Worm (Caenorhabditis elegans): ENCODE results near the gene ran-5.
"Not testable (repeated sequence)": the region's sequence is repeated elsewhere in the genome, so short reads cannot be mapped to it uniquely, and the experiment has no call there.

DNA sequence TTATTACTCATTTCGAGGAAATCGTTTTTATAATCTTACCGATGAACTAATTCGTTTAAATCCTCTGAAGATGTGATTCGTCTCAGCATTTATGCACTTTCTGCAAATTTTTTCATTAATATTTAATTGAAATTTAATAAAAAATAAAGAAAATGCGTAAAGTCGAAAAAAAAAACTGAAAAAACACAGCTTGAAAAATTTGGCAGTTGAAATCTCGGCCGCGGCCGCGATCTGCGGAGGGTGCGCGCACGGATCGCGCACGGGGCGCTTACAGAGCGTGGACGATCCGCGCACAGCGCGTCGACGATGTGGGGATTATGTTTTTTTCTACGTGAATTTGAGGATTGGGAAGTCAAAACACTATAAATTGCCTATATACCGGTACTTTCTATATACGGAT, 39.0 kb upstream of the ran-5 start, which contains the start of gene ZK84.4:
- not testable (repeated sequence) for TF ChIP-seq ama-1 (optimal IDR thresholded peaks at IDR 0.05); pes-1 (GFP tag; IDR thresholded peaks at IDR 0.05); flt-1 (GFP tag; IDR thresholded peaks at IDR 0.05); sea-1 (GFP tag; conservative IDR thresholded peaks at IDR 0.05); tra-4 (tag; optimal IDR thresholded peaks at IDR 0.05); F13C5.2 (tag; optimal IDR thresholded peaks at IDR 0.05); B0310.2 (tag; optimal IDR thresholded peaks at IDR 0.05); hnd-1 (tag; optimal IDR thresholded peaks at IDR 0.05)
